Worm (Caenorhabditis elegans) whole organism, L4 larva: ENCODE results near the gene ZK1240.5.
"Not testable (repeated sequence)": the region's sequence is repeated elsewhere in the genome, so short reads cannot be mapped to it uniquely, and the experiment has no call there.

Experiments
- D1046.2 ChIP-seq: fragments of 200-800 bp; sonication (Bioruptor generic); IDR thresholded peaks from 2 replicates; pipeline ENCODE4 v1.3.6; 2022; ENCODE audit warnings: missing genetic modification characterization, missing compliant biosample characterization
- F26F4.8 ChIP-seq: fragments of 200-800 bp; sonication (Bioruptor generic); conservative IDR thresholded peaks from 2 replicates; pipeline ENCODE4 v1.3.6; 2022; ENCODE audit warnings: missing genetic modification characterization, missing compliant biosample characterization
- Y48G9A.11 ChIP-seq: fragments of 200-800 bp; sonication (Bioruptor generic); IDR thresholded peaks from 2 replicates; pipeline ENCODE4 v1.3.6; 2022; ENCODE audit warnings: missing genetic modification reagents, missing genetic modification characterization, missing compliant biosample characterization
- ZK337.2 ChIP-seq: fragments of 200-800 bp; sonication (Bioruptor generic); IDR thresholded peaks from 2 replicates; pipeline ENCODE4 v1.3.6; 2022; ENCODE audit warnings: missing genetic modification reagents, missing genetic modification characterization, missing compliant biosample characterization
- ama-1 ChIP-seq: fragments of 150-350 bp; optimal IDR thresholded peaks from 2 replicates; lab custom pipeline; 2014; ENCODE audit warnings: inconsistent platforms, mixed read lengths
- daf-16 ChIP-seq, 3 experiments: sonication (generic microtip); optimal IDR thresholded peaks; 2 replicates each; lab custom pipeline; 2016 to 2017; ENCODE audit warnings: missing genetic modification characterization in 3 of 3, missing genetic modification reagents in 3 of 3, mild to moderate bottlenecking in 2 of 3, missing compliant biosample characterization in 2 of 3, missing biosample characterization in 1 of 3, moderate library complexity in 1 of 3
- dmd-8 ChIP-seq: fragments of 200-800 bp; sonication (Bioruptor generic); IDR thresholded peaks from 2 replicates; pipeline ENCODE4 v1.3.6; 2022; ENCODE audit warnings: missing genetic modification characterization, missing compliant biosample characterization
- dve-1 ChIP-seq: sonication (generic microtip); optimal IDR thresholded peaks from 2 replicates; lab custom pipeline; 2017; ENCODE audit warnings: antibody characterized with exemption, mild to moderate bottlenecking, missing genetic modification characterization, missing compliant biosample characterization; ENCODE audit not compliant: insufficient read depth
- hif-1 ChIP-seq, 2 experiments: sonication (generic microtip); optimal IDR thresholded peaks; 2 replicates each; lab custom pipeline; 2016 to 2017; ENCODE audit warnings: missing compliant biosample characterization in 2 of 2, missing genetic modification characterization in 2 of 2, missing genetic modification reagents in 2 of 2, missing genotype in 2 of 2, mild to moderate bottlenecking in 1 of 2
- hlh-11 ChIP-seq: fragments of 200-800 bp; sonication (Bioruptor generic); optimal IDR thresholded peaks from 2 replicates; lab custom pipeline; 2018; ENCODE audit warnings: mild to moderate bottlenecking, missing genetic modification characterization, missing compliant biosample characterization
- jun-1 ChIP-seq: fragments of 150-350 bp; optimal IDR thresholded peaks from 2 replicates; lab custom pipeline; 2014; ENCODE audit warnings: missing biosample characterization, missing genetic modification reagents, missing genetic modification characterization
- lin-29 ChIP-seq: fragments of 200-800 bp; sonication (Bioruptor generic); IDR thresholded peaks from 2 replicates; pipeline ENCODE4 v1.3.6; 2022; ENCODE audit warnings: missing genetic modification reagents, missing genetic modification characterization, missing compliant biosample characterization
- lin-38 ChIP-seq: fragments of 200-800 bp; sonication (Bioruptor generic); IDR thresholded peaks from 2 replicates; pipeline ENCODE4 v1.3.6; 2022; ENCODE audit warnings: missing genetic modification reagents, missing genetic modification characterization, missing compliant biosample characterization
- madf-5 ChIP-seq, 2 experiments: fragments of 200-800 bp; sonication (Bioruptor generic); IDR thresholded peaks; 2 replicates each; pipeline ENCODE4 v1.3.6; 2022; ENCODE audit warnings: missing compliant biosample characterization in 2 of 2, missing genetic modification characterization in 2 of 2
- mes-2 ChIP-seq: sonication (generic microtip); optimal IDR thresholded peaks from 2 replicates; lab custom pipeline; 2016; ENCODE audit warnings: missing genotype, mild to moderate bottlenecking, missing genetic modification characterization, missing compliant biosample characterization; ENCODE audit not compliant: poor library complexity, severe bottlenecking
- mxl-3 ChIP-seq: fragments of 200-800 bp; sonication (Bioruptor generic); optimal IDR thresholded peaks from 2 replicates; lab custom pipeline; 2018; ENCODE audit warnings: mild to moderate bottlenecking, missing genetic modification characterization, missing compliant biosample characterization
- nhr-41 ChIP-seq: fragments of 200-800 bp; sonication (Bioruptor generic); IDR thresholded peaks from 2 replicates; pipeline ENCODE4 v1.3.6; 2022; ENCODE audit warnings: missing genetic modification reagents, missing genetic modification characterization, missing compliant biosample characterization
- nhr-42 ChIP-seq: fragments of 200-800 bp; sonication (Bioruptor generic); IDR thresholded peaks from 2 replicates; pipeline ENCODE4 v1.3.6; 2022; ENCODE audit warnings: missing genetic modification characterization, missing compliant biosample characterization
- nhr-48 ChIP-seq: sonication (generic microtip); optimal IDR thresholded peaks from 2 replicates; lab custom pipeline; 2016; ENCODE audit warnings: mild to moderate bottlenecking, missing genetic modification characterization, missing compliant biosample characterization
- nhr-6 ChIP-seq: fragments of 150-350 bp; optimal IDR thresholded peaks from 2 replicates; lab custom pipeline; 2014; ENCODE audit warnings: missing biosample characterization, missing genetic modification characterization
- nhr-76 ChIP-seq: fragments of 150-350 bp; optimal IDR thresholded peaks from 2 replicates; lab custom pipeline; 2014; ENCODE audit warnings: missing biosample characterization, missing genetic modification characterization
- nhr-77 ChIP-seq: fragments of 150-350 bp; optimal IDR thresholded peaks from 2 replicates; lab custom pipeline; 2014; ENCODE audit warnings: missing biosample characterization, missing genetic modification characterization
- saeg-2 ChIP-seq: fragments of 200-800 bp; sonication (Bioruptor generic); IDR thresholded peaks from 2 replicates; pipeline ENCODE4 v1.3.6; 2022; ENCODE audit warnings: missing genetic modification reagents, missing genetic modification characterization, missing compliant biosample characterization
- set-16 ChIP-seq: fragments of 200-800 bp; sonication (Bioruptor generic); IDR thresholded peaks from 2 replicates; pipeline ENCODE4 v1.3.6; 2022; ENCODE audit warnings: missing genetic modification reagents, missing genetic modification characterization, missing compliant biosample characterization
- skn-1 ChIP-seq: fragments of 150-350 bp; optimal IDR thresholded peaks from 2 replicates; lab custom pipeline; 2014; ENCODE audit warnings: missing biosample characterization, missing genetic modification characterization
- spr-1 ChIP-seq: sonication (generic microtip); optimal IDR thresholded peaks from 2 replicates; lab custom pipeline; 2016; ENCODE audit warnings: mild to moderate bottlenecking, missing genetic modification characterization, missing compliant biosample characterization
- spr-3 ChIP-seq: fragments of 200-800 bp; sonication (Bioruptor generic); optimal IDR thresholded peaks from 2 replicates; lab custom pipeline; 2018; ENCODE audit warnings: mild to moderate bottlenecking, missing genetic modification characterization, missing compliant biosample characterization
- tag-97 ChIP-seq: fragments of 200-800 bp; sonication (Bioruptor generic); IDR thresholded peaks from 2 replicates; pipeline ENCODE4 v1.3.6; 2022; ENCODE audit warnings: missing genetic modification characterization, missing compliant biosample characterization
- unc-62 ChIP-seq, 3 experiments: fragments of 150-350 bp in 1 of 3; sonication (generic microtip); optimal IDR thresholded peaks in 2 of 3; peaks in 1 of 3; 1 replicate in 1 of 3; 2 replicates in 2 of 3; lab custom pipeline; 2014 to 2017; ENCODE audit warnings: missing biosample characterization in 3 of 3, missing genetic modification characterization in 3 of 3, missing genetic modification reagents in 3 of 3, missing genotype in 1 of 3
- zag-1 ChIP-seq: fragments of 150-350 bp; optimal IDR thresholded peaks from 2 replicates; lab custom pipeline; 2014; ENCODE audit warnings: missing biosample characterization, missing genetic modification characterization
- zfp-3 ChIP-seq: fragments of 200-800 bp; sonication (Bioruptor generic); conservative IDR thresholded peaks from 2 replicates; pipeline ENCODE4 v1.3.6; 2022; ENCODE audit warnings: missing genetic modification reagents, missing genetic modification characterization, missing compliant biosample characterization
- ztf-7 ChIP-seq: fragments of 150-350 bp; optimal IDR thresholded peaks from 2 replicates; lab custom pipeline; 2014; ENCODE audit warnings: missing biosample characterization, missing genetic modification characterization

ZK1240.5 gene

ce11 chrII:2288798-2289197 lies 28.9 kb downstream of the ZK1240.5 start, which contains the start of the genes K09F6.10 and K09F6.13:
Gene K09F6.10 (minus strand): TSS chrII:2288883.
Gene K09F6.13 (plus strand): TSS chrII:2289114.
- TF ChIP-seq spr-3 (GFP tag; lab: Kevin White, UChicago), result no peak
- TF ChIP-seq Y48G9A.11 (GFP tag; lab: Robert Waterston, UW), result no peak
- no peak for TF ChIP-seq mxl-3
- TF ChIP-seq hif-1 (tag; optimal IDR thresholded peaks at IDR 0.05; lab: Kevin White, UChicago), result no peak
- TF ChIP-seq madf-5 (GFP tag; IDR thresholded peaks at IDR 0.05; lab: Robert Waterston, UW), result no peak
- TF ChIP-seq nhr-48 (tag; lab: Kevin White, UChicago), result no peak
- TF ChIP-seq dmd-8, result no peak
- no peak for TF ChIP-seq ama-1 (lab: Kevin White, UChicago)
- TF ChIP-seq daf-16 (GFP tag; optimal IDR thresholded peaks at IDR 0.05; lab: Kevin White, UChicago), result no peak
- no peak for TF ChIP-seq daf-16 (tag; optimal IDR thresholded peaks at IDR 0.05; lab: Kevin White, UChicago)
- TF ChIP-seq saeg-2 (GFP tag; lab: Robert Waterston, UW), result no peak
- TF ChIP-seq jun-1 (tag; lab: Kevin White, UChicago), result no peak
- no peak for TF ChIP-seq nhr-6 (tag; lab: Kevin White, UChicago)
- no peak for TF ChIP-seq spr-1 (tag; lab: Kevin White, UChicago)
- no peak for TF ChIP-seq nhr-77
- TF ChIP-seq lin-29, result no peak
- no peak for TF ChIP-seq nhr-76
- no peak for TF ChIP-seq nhr-42 (GFP tag; lab: Robert Waterston, UW)

ce11 chrII:2284703-2285102 lies 33.0 kb downstream of the ZK1240.5 start:
- TF ChIP-seq unc-62 (GFP tag; optimal IDR thresholded peaks at IDR 0.05 in 1 of 2; lab: Kevin White, UChicago), result peak in 1 of 2 experiments; percentile 92
- no peak for TF ChIP-seq unc-62 (tag; optimal IDR thresholded peaks at IDR 0.05; lab: Kevin White, UChicago)
- no peak for TF ChIP-seq hlh-11 (tag; lab: Kevin White, UChicago)

DNA sequence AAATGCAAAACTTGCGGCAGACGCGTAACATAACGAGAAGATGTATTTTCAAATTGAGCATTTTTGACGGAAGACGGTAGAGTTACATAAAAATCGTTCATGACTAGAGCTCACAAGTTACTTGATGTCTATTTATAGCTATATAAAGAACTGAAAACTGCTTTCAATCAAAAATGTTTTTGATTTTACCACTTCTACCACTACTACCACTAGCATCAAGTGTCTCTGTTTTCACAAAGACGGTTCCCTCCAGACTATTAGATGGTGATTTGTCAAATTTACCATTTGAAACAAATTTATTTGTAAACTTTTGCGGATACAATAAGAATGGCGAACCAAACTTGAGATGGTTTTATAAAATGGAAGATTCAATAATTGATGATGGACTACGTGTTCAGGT lies 35.1 kb downstream of the ZK1240.5 start, which contains the start of gene K09F6.9:
TSS of gene K09F6.9 (minus strand) at position 101 of the 400 bp plus-strand sequence.
- TF ChIP-seq dve-1 (tag; lab: Kevin White, UChicago); ZK337.2 (GFP tag; lab: Robert Waterston, UW); nhr-41 (GFP tag; lab: Robert Waterston, UW): not testable (repeated sequence)

ce11 chrII:2279839-2280238 lies 37.9 kb downstream of the ZK1240.5 start, which contains the start of gene K09F6.11:
Gene K09F6.11 (plus strand): TSS chrII:2280139.
- peak in 1 of 2 experiments; percentile 48 for TF ChIP-seq unc-62 (GFP tag; optimal IDR thresholded peaks at IDR 0.05 in 1 of 2; lab: Kevin White, UChicago)
- no peak for TF ChIP-seq unc-62 (tag; optimal IDR thresholded peaks at IDR 0.05; lab: Kevin White, UChicago)
- TF ChIP-seq lin-38 (GFP tag; lab: Robert Waterston, UW), result no peak
- TF ChIP-seq, all 104 proteins: peak for 1

- no peak for TF ChIP-seq nhr-77
- TF ChIP-seq set-16 (GFP tag; lab: Robert Waterston, UW), result peak; percentile 70
- TF ChIP-seq zag-1 (tag; lab: Kevin White, UChicago), result no peak
- TF ChIP-seq ZK337.2 (GFP tag; lab: Robert Waterston, UW), result peak; percentile 27; the same call in 1 of the 2 replicates
- TF ChIP-seq skn-1, result no peak
- TF ChIP-seq D1046.2 (GFP tag; lab: Robert Waterston, UW), result 0 out of 2 replicates have a peak, but pooled peaks have one; percentile 11
- 0 out of 2 replicates have a peak, but pooled peaks have one; percentile 47 for TF ChIP-seq F26F4.8 (GFP tag; lab: Robert Waterston, UW)
- TF ChIP-seq, all 104 proteins: peak for 4
Measured at ce11 chrII:2279263-2279662, 38.5 kb downstream of the ZK1240.5 start, which contains the start of gene K09F6.6. Gene K09F6.6 (minus strand): TSS chrII:2279305.

DNA sequence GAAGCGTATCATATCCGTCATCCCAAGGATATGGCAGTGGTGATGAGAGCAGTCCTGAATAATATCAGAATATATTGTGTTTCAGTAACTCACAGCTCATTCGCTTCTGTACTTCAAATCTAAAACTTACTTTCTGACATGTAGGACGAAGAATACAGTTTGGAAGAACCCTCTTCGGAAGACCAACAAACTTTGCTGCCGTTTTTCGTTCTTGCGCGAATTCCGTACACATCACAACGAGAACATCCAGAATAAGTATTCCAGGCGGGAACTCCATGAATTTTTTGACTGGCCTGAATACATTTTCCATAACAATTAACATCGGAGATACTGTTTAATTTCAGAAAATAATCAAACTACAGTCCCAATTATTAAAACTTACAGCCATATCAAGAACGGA lies 40.3 kb downstream of the ZK1240.5 start, which contains the start of gene K09F6.15:
TSS of gene K09F6.15 (minus strand) at position 101 of the 400 bp plus-strand sequence.
- TF ChIP-seq ztf-7, result no peak
- TF ChIP-seq mes-2, result no peak
- no peak for TF ChIP-seq zfp-3 (GFP tag; lab: Robert Waterston, UW)
- no peak for TF ChIP-seq tag-97 (GFP tag; lab: Robert Waterston, UW)
